Fruit fly (Drosophila melanogaster): ENCODE results near the gene Ccp84Aa.
A peak's percentile ranks its signal among the peaks of the same experiment; 100 is the strongest.

Gene Ccp84Aa

dm6 chr3R:6741400-6741959 lies 37.6 kb downstream of the Ccp84Aa start:
- TF ChIP-seq svp (GFP tag) (peak; percentile 30), Eip78C (GFP tag) (peak; percentile 18), Eip93F (GFP tag; optimal IDR thresholded peaks at IDR 0.05) (no peak), Met (GFP tag; optimal IDR thresholded peaks at IDR 0.05) (no peak), fkh (GFP tag; optimal IDR thresholded peaks at IDR 0.05) (peak; percentile 28), CG8319 (GFP tag; optimal IDR thresholded peaks at IDR 0.05) (no peak)

dm6 chr3R:6741983-6742382 lies 38.1 kb downstream of the Ccp84Aa start, which contains the start of gene pb:
Gene pb (minus strand): TSS chr3R:6742063.
- TF ChIP-seq eg (GFP tag; IDR thresholded peaks at IDR 0.05) (0 out of 3 replicates have a peak, but pooled peaks have one; percentile 12), CG11902 (GFP tag; optimal IDR thresholded peaks at IDR 0.05) (no peak), Eip78C (GFP tag) (no peak), Sox15 (GFP tag; optimal IDR thresholded peaks at IDR 0.05) (no peak), salr (GFP tag; optimal IDR thresholded peaks at IDR 0.05) (no peak), esn (GFP tag; optimal IDR thresholded peaks at IDR 0.05) (no peak)

- TF ChIP-seq CG34406 (GFP tag; optimal IDR thresholded peaks at IDR 0.05), result no peak
- TF ChIP-seq ss (GFP tag; optimal IDR thresholded peaks at IDR 0.05), result no peak
- no peak for TF ChIP-seq Eip75B (GFP tag; optimal IDR thresholded peaks at IDR 0.05)
- no peak for TF ChIP-seq achi (GFP tag; optimal IDR thresholded peaks at IDR 0.05)
- TF ChIP-seq Gug (GFP tag; IDR thresholded peaks at IDR 0.05), result no peak
- no peak for TF ChIP-seq CG31627 (GFP tag; optimal IDR thresholded peaks at IDR 0.05)
- TF ChIP-seq spab (GFP tag; optimal IDR thresholded peaks at IDR 0.05), result no peak
- no peak for TF ChIP-seq CG6808 (GFP tag; optimal IDR thresholded peaks at IDR 0.05)
- TF ChIP-seq Hr38 (GFP tag; optimal IDR thresholded peaks at IDR 0.05), result no peak
- no peak for TF ChIP-seq Eip78C (GFP tag)
Measured at dm6 chr3R:6744036-6744435, 40.2 kb downstream of the Ccp84Aa start, which contains the start of gene zen2. Gene zen2 (minus strand): TSS chr3R:6744136.

- TF ChIP-seq dsx (GFP tag; optimal IDR thresholded peaks at IDR 0.05; ENCODE audit: poor library complexity, severe bottlenecking) (no peak), net (GFP tag; optimal IDR thresholded peaks at IDR 0.05) (no peak), lz (GFP tag; optimal IDR thresholded peaks at IDR 0.05) (no peak), CG8632 (GFP tag; optimal IDR thresholded peaks at IDR 0.05) (no peak), CG8319 (GFP tag; optimal IDR thresholded peaks at IDR 0.05) (no peak), Blimp-1 (GFP tag; optimal IDR thresholded peaks at IDR 0.05) (no peak), spab (GFP tag; optimal IDR thresholded peaks at IDR 0.05) (no peak), CG32006 (GFP tag; optimal IDR thresholded peaks at IDR 0.05) (no peak), svp (GFP tag) (no peak), CG11902 (GFP tag; optimal IDR thresholded peaks at IDR 0.05) (no peak), CG3032 (tag; optimal IDR thresholded peaks at IDR 0.05) (no peak), Gug (GFP tag; IDR thresholded peaks at IDR 0.05) (no peak), CG16779 (tag; optimal IDR thresholded peaks at IDR 0.05) (no peak), CG31627 (GFP tag; optimal IDR thresholded peaks at IDR 0.05) (no peak), Sox14 (GFP tag; optimal IDR thresholded peaks at IDR 0.05) (no peak), Smox (GFP tag; optimal IDR thresholded peaks at IDR 0.05) (no peak), CG9139 (GFP tag; optimal IDR thresholded peaks at IDR 0.05) (no peak), eg (GFP tag; IDR thresholded peaks at IDR 0.05) (no peak), CG6854 (GFP tag; optimal IDR thresholded peaks at IDR 0.05) (no peak), CG8119 (GFP tag; IDR thresholded peaks at IDR 0.05) (no peak)
Measured at dm6 chr3R:6746212-6746611, 42.3 kb downstream of the Ccp84Aa start.

dm6 chr3R:6747907-6748306 lies 44.0 kb downstream of the Ccp84Aa start, which contains the start of gene CG34297:
Gene CG34297 (minus strand): TSS chr3R:6748007.
- no peak for TF ChIP-seq Ets21C (GFP tag; optimal IDR thresholded peaks at IDR 0.05)
- TF ChIP-seq svp (GFP tag), result peak; percentile 42
- no peak for TF ChIP-seq CG31627 (GFP tag; optimal IDR thresholded peaks at IDR 0.05)
- TF ChIP-seq Eip93F (GFP tag; optimal IDR thresholded peaks at IDR 0.05), result no peak
- no peak for TF ChIP-seq Lpt (GFP tag; optimal IDR thresholded peaks at IDR 0.05)

Data from whole organism, prepupa.